Worm (Caenorhabditis elegans): ENCODE results near the gene C33H5.16.

ce11 chrIV:7800338-7800737, 2.8 kb downstream of the C33H5.16 start:
- TF ChIP-seq ZK546.5 (tag; optimal IDR thresholded peaks at IDR 0.05) (no peak), ztf-1 (GFP tag; conservative IDR thresholded peaks at IDR 0.05) (no peak), zag-1 (tag; optimal IDR thresholded peaks at IDR 0.05) (no peak)
